Worm (Caenorhabditis elegans) whole organism, L4/young adult: Measurements from ENCODE around the gene F52D2.7.

Experiments used
- W03F9.2 ChIP-seq: fragments of 150-350 bp; optimal IDR thresholded peaks from 2 replicates; lab custom pipeline; 2014; ENCODE audit warnings: missing biosample characterization, missing genetic modification characterization
- dao-5 ChIP-seq: sonication (generic microtip); optimal IDR thresholded peaks from 2 replicates; lab custom pipeline; 2016; ENCODE audit warnings: missing genotype, missing genetic modification characterization, moderate library complexity, missing compliant biosample characterization
- him-1 ChIP-seq: sonication (generic microtip); optimal IDR thresholded peaks from 2 replicates; lab custom pipeline; 2016; ENCODE audit warnings: missing genotype, missing genetic modification reagents, missing genetic modification characterization, missing compliant biosample characterization

The F52D2.7 gene

ce11 chrX:1971647-1972046 lies 9.3 kb downstream of the F52D2.7 start:
- no peak for TF ChIP-seq dao-5 (tag; lab: Kevin White, UChicago)
- TF ChIP-seq him-1 (tag; lab: Kevin White, UChicago) = no peak
- TF ChIP-seq W03F9.2 = no peak

DNA sequence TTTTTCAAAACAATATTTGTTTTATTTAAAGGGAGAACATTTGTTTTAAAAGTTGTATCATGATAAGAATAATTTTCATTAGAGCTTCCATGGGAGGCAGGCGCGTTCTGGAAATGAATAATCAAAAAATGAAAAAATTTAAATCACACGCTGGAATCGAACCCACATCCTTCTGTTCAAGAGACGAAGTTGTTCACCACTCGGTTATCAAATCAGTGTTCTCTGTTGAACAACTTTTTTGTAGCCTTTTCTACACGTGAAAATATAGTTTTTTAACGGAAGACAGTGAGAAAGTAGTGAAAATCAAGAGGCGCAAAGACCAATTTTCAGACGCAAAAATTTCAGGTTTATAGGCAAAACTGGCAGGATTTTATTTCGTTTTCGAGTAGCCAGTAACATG lies 10.4 kb downstream of the F52D2.7 start:
- TF ChIP-seq W03F9.2 = no peak
- TF ChIP-seq dao-5 (tag; lab: Kevin White, UChicago) = no peak
- no peak for TF ChIP-seq him-1 (tag; lab: Kevin White, UChicago)

DNA sequence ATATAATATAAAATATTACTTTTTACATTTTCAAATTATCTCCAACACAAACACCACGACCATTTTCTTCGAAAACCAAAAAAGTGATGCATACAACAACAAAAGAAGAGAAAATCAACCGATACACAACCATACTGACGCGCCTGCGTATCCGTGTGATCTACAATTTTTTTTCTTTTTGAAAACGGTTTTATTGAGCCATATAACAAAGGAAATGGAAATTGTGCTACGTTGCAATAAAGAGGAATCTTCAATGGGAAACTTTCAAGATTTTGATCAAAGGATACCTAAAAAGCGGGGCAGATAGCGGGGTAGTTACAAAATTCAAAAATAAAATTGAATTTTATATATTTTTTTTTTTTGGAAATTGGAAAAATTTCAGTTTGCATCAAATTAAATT lies 12.3 kb downstream of the F52D2.7 start, which contains the start of gene F52D2.5:
Gene F52D2.5 (minus strand): TSS at position 101 of the 400 bp plus-strand sequence.
- TF ChIP-seq him-1 (tag; lab: Kevin White, UChicago) = no peak
- TF ChIP-seq W03F9.2 = no peak
- TF ChIP-seq dao-5 (tag; lab: Kevin White, UChicago) = no peak

- TF ChIP-seq W03F9.2 (no peak), him-1 (tag; lab: Kevin White, UChicago) (no peak)
Observed at ce11 chrX:1975692-1976091, 13.3 kb downstream of the F52D2.7 start, which contains the start of gene F52D2.6. Gene F52D2.6, plus strand, starts transcription at chrX:1975992.

DNA sequence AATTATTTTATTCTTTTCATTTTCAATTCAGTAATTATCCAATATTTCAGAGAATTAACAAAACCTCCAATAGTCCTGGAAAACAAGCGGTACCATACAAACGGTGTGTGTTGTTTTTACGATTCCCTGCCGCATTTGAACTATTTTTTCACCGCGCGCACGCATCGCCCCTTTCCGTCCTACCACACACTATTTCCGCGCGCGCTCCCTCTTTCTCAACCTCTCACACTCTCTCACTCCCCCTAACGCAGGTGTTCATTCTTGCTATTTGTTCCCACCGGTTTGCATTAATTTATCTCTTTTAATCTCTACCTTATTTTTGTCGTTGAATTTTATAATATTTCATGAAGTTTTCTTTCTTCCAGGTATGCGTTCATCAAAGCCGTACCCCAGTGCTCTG lies 15.3 kb downstream of the F52D2.7 start, which contains the start of gene F52D2.12:
Gene F52D2.12 (plus strand): TSS at position 307 of the 400 bp plus-strand sequence.
- TF ChIP-seq him-1 (tag; lab: Kevin White, UChicago) = no peak
- no peak for TF ChIP-seq dao-5 (tag; lab: Kevin White, UChicago)

DNA sequence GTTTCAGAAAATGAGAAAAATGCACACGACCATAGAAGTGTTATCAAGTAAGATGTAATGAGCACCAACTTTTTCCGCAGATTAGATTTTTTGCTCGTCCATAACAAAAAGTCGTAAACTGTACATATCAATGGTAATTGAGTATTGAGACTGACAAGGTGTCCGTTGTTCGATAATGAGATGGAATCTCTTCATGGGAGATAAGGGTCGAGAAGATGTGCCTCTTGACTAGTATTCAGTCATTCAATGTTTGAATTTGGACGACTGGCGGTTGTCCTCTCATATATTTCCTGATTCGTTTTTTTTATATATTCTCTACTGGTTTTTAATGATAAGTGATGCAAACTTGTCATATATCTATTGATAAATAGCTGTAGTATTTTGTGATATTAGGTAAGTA lies 19.3 kb downstream of the F52D2.7 start:
- TF ChIP-seq him-1 (tag; lab: Kevin White, UChicago) = no peak
- TF ChIP-seq dao-5 (tag; lab: Kevin White, UChicago) = no peak
- no peak for TF ChIP-seq W03F9.2

- TF ChIP-seq W03F9.2 (no peak), dao-5 (tag; lab: Kevin White, UChicago) (no peak), him-1 (tag; lab: Kevin White, UChicago) (no peak)
Observed at ce11 chrX:1984831-1985230, 22.5 kb downstream of the F52D2.7 start.

ce11 chrX:1989576-1989975 lies 27.2 kb downstream of the F52D2.7 start, which contains the start of gene meg-3:
Gene meg-3, minus strand, starts transcription at chrX:1989607.
- TF ChIP-seq W03F9.2 = no peak
- no peak for TF ChIP-seq dao-5 (tag; lab: Kevin White, UChicago)
- no peak for TF ChIP-seq him-1 (tag; lab: Kevin White, UChicago)

DNA sequence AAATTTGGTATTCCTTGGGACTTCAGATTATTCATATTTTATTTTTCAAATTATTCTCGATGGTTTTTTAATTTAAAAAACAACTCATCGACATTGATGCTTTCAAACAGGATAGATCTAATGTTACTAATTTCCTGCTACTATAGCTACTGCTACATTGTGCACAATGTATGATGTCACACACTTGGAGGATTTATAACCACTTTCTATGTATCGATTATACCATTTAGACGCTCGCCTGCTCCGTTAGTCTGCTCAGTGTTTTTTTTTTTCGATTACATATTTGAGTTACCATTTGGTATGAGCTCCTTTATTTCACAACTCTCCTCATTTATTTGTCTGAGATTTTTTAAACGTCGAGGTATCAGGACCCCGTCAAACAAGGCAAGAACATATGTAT lies 28.1 kb downstream of the F52D2.7 start, which contains the start of gene Y40A1A.2:
Gene Y40A1A.2 (plus strand): TSS at position 301 of the 400 bp plus-strand sequence.
- TF ChIP-seq him-1 (tag; lab: Kevin White, UChicago) (no peak), dao-5 (tag; lab: Kevin White, UChicago) (no peak), W03F9.2 (no peak)

ce11 chrX:1997934-1998333 lies 35.6 kb downstream of the F52D2.7 start, which contains the start of gene Y40A1A.3:
Gene Y40A1A.3, minus strand, starts transcription at chrX:1998034.
- TF ChIP-seq him-1 (tag; lab: Kevin White, UChicago) (no peak), dao-5 (tag; lab: Kevin White, UChicago) (no peak), W03F9.2 (no peak)

- no peak for TF ChIP-seq W03F9.2
Observed at ce11 chrX:1998825-1999224, 36.5 kb downstream of the F52D2.7 start.

DNA sequence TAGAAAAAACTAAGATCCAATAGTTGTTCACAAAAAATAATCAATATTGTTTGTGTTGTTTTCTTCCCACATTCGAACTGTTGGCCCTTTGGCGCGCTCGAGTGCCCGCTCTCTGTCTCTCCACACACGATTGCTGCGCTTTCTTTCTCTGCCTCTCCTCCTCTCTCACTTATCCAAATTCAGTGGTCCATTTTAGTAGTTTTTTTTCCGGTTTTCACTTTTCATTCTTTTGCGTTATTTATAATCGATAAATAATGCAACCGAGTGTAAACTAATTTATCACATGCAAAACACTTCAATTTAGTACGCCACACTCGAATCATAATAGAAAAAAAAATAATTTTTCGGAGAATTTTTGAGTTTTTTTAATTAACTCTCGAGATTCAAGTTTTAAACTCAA lies 38.1 kb downstream of the F52D2.7 start:
- TF ChIP-seq W03F9.2 (no peak), him-1 (tag; lab: Kevin White, UChicago) (no peak), dao-5 (tag; lab: Kevin White, UChicago) (no peak)

- TF ChIP-seq W03F9.2 (no peak), dao-5 (tag; lab: Kevin White, UChicago) (no peak), him-1 (tag; lab: Kevin White, UChicago) (no peak)
Observed at ce11 chrX:2012491-2013201, 50.3 kb downstream of the F52D2.7 start, which contains the start of gene Y102A11A.9. Gene Y102A11A.9, plus strand, starts transcription at chrX:2013151.

- no peak for TF ChIP-seq W03F9.2
- no peak for TF ChIP-seq dao-5 (tag; lab: Kevin White, UChicago)
- TF ChIP-seq him-1 (tag; lab: Kevin White, UChicago) = no peak
Observed at ce11 chrX:2013912-2014311, 51.5 kb downstream of the F52D2.7 start.

ce11 chrX:2014521-2014920 lies 52.1 kb downstream of the F52D2.7 start:
- TF ChIP-seq W03F9.2 (no peak), him-1 (tag; lab: Kevin White, UChicago) (no peak), dao-5 (tag; lab: Kevin White, UChicago) (no peak)
